Fruit fly (Drosophila melanogaster) whole organism, prepupa: Measurements from ENCODE around the gene Or71a.

Experiments used
- Blimp-1 ChIP-seq: fragments of 200-800 bp; sonication (Bioruptor generic); optimal IDR thresholded peaks from 3 replicates; lab custom pipeline; 2017; ENCODE audit warnings: missing biosample characterization, missing genetic modification characterization, mild to moderate bottlenecking, moderate library complexity, missing genetic modification reagents
- CG10631 ChIP-seq: fragments of 200-800 bp; sonication (Bioruptor generic); optimal IDR thresholded peaks from 2 replicates; lab custom pipeline; 2016; ENCODE audit warnings: missing biosample characterization, missing genetic modification characterization
- CG10669 ChIP-seq: fragments of 200-800 bp; sonication (Bioruptor generic); optimal IDR thresholded peaks from 3 replicates; lab custom pipeline; 2018; ENCODE audit warnings: missing biosample characterization, mild to moderate bottlenecking, missing genetic modification characterization, moderate library complexity
- CG11902 ChIP-seq: fragments of 200-800 bp; sonication (Bioruptor generic); optimal IDR thresholded peaks from 3 replicates; lab custom pipeline; 2016; ENCODE audit warnings: missing biosample characterization, missing genetic modification characterization
- CG15336 ChIP-seq: fragments of 200-800 bp; sonication (Bioruptor generic); IDR thresholded peaks from 2 replicates; pipeline ENCODE4 v1.3.6; 2022; ENCODE audit warnings: missing biosample characterization, missing genetic modification characterization
- CG1621 ChIP-seq: fragments of 200-800 bp; sonication (Bioruptor generic); optimal IDR thresholded peaks from 3 replicates; lab custom pipeline; 2018; ENCODE audit warnings: missing biosample characterization, mild to moderate bottlenecking, missing genetic modification characterization
- CG16779 ChIP-seq: fragments of 200-800 bp; sonication (Bioruptor generic); optimal IDR thresholded peaks from 3 replicates; lab custom pipeline; 2017; ENCODE audit warnings: missing biosample characterization, mild to moderate bottlenecking, missing genetic modification characterization
- CG32006 ChIP-seq: fragments of 200-800 bp; sonication (Bioruptor generic); optimal IDR thresholded peaks from 3 replicates; lab custom pipeline; 2017; ENCODE audit warnings: missing biosample characterization, mild to moderate bottlenecking, missing genetic modification characterization
- CG34406 ChIP-seq: fragments of 200-800 bp; sonication (Bioruptor generic); optimal IDR thresholded peaks from 3 replicates; lab custom pipeline; 2016; ENCODE audit warnings: missing biosample characterization, missing genetic modification characterization
- CG3919 ChIP-seq: fragments of 200-800 bp; sonication (Bioruptor generic); optimal IDR thresholded peaks from 3 replicates; lab custom pipeline; 2016; ENCODE audit warnings: missing biosample characterization, missing genetic modification characterization
- CG4318 ChIP-seq: fragments of 200-800 bp; sonication (Bioruptor generic); optimal IDR thresholded peaks from 3 replicates; lab custom pipeline; 2017; ENCODE audit warnings: missing biosample characterization, mild to moderate bottlenecking, missing genetic modification characterization
- CG6163 ChIP-seq: fragments of 200-800 bp; sonication (Bioruptor generic); IDR thresholded peaks from 3 replicates; pipeline ENCODE4 v1.3.6; 2022; ENCODE audit warnings: missing biosample characterization, missing genetic modification characterization
- CG6276 ChIP-seq: fragments of 200-800 bp; sonication (Bioruptor generic); optimal IDR thresholded peaks from 2 replicates; lab custom pipeline; 2017; ENCODE audit warnings: missing biosample characterization, mild to moderate bottlenecking, missing genetic modification characterization
- CG6792 ChIP-seq: fragments of 200-800 bp; sonication (Bioruptor generic); optimal IDR thresholded peaks from 3 replicates; lab custom pipeline; 2016; ENCODE audit warnings: missing biosample characterization, missing genetic modification characterization
- CG6854 ChIP-seq: fragments of 200-800 bp; sonication (Bioruptor generic); optimal IDR thresholded peaks from 2 replicates; lab custom pipeline; 2017; ENCODE audit warnings: missing biosample characterization, mild to moderate bottlenecking, missing genetic modification characterization
- CG9139 ChIP-seq: fragments of 200-800 bp; sonication (Bioruptor generic); optimal IDR thresholded peaks from 3 replicates; lab custom pipeline; 2017; ENCODE audit warnings: missing biosample characterization, mild to moderate bottlenecking, missing genetic modification characterization
- Eip78C ChIP-seq: fragments of 200-800 bp; sonication (Bioruptor generic); peaks from one replicate; lab custom pipeline; 2016; ENCODE audit warnings: missing biosample characterization, missing genetic modification characterization
- Ets21C ChIP-seq: fragments of 200-800 bp; sonication (Bioruptor generic); optimal IDR thresholded peaks from 3 replicates; lab custom pipeline; 2016; ENCODE audit warnings: missing biosample characterization, missing genetic modification characterization
- Hr38 ChIP-seq: sonication (Bioruptor generic); optimal IDR thresholded peaks from 2 replicates; lab custom pipeline; 2016; ENCODE audit warnings: missing biosample characterization, missing genetic modification characterization
- Hr39 ChIP-seq: fragments of 200-800 bp; sonication (Bioruptor generic); optimal IDR thresholded peaks from 2 replicates; lab custom pipeline; 2016; ENCODE audit warnings: missing biosample characterization, missing genetic modification characterization
- Met ChIP-seq: fragments of 200-800 bp; sonication (Bioruptor generic); optimal IDR thresholded peaks from 3 replicates; lab custom pipeline; 2016; ENCODE audit warnings: missing biosample characterization, missing genetic modification characterization
- Smox ChIP-seq: fragments of 200-800 bp; sonication (Bioruptor generic); optimal IDR thresholded peaks from 3 replicates; lab custom pipeline; 2016; ENCODE audit warnings: missing biosample characterization, missing genetic modification characterization
- Sox102F ChIP-seq: fragments of 200-800 bp; sonication (Bioruptor generic); optimal IDR thresholded peaks from 2 replicates; lab custom pipeline; 2016; ENCODE audit warnings: missing biosample characterization, mild to moderate bottlenecking, missing genetic modification characterization
- Sox14 ChIP-seq: fragments of 200-800 bp; sonication (Bioruptor generic); optimal IDR thresholded peaks from 3 replicates; lab custom pipeline; 2016; ENCODE audit warnings: missing biosample characterization, missing genetic modification characterization
- Sox15 ChIP-seq: fragments of 200-800 bp; sonication (Bioruptor generic); optimal IDR thresholded peaks from 3 replicates; lab custom pipeline; 2016; ENCODE audit warnings: missing biosample characterization, missing genetic modification characterization
- achi ChIP-seq: fragments of 200-800 bp; sonication (Bioruptor generic); optimal IDR thresholded peaks from 3 replicates; lab custom pipeline; 2016; ENCODE audit warnings: missing biosample characterization, missing genetic modification characterization
- acj6 ChIP-seq: fragments of 200-800 bp; sonication (Bioruptor generic); optimal IDR thresholded peaks from 3 replicates; lab custom pipeline; 2016; ENCODE audit warnings: missing biosample characterization, missing genetic modification characterization
- dsx ChIP-seq: fragments of 200-800 bp; optimal IDR thresholded peaks from 3 replicates; lab custom pipeline; 2019; ENCODE audit warnings: missing biosample characterization, mild to moderate bottlenecking, missing genetic modification characterization, moderate library complexity; ENCODE audit not compliant: poor library complexity, severe bottlenecking
- fd85E ChIP-seq: fragments of 200-800 bp; sonication (Bioruptor generic); optimal IDR thresholded peaks from 3 replicates; lab custom pipeline; 2016; ENCODE audit warnings: missing biosample characterization, missing genetic modification characterization
- fkh ChIP-seq: fragments of 200-800 bp; sonication (Bioruptor generic); optimal IDR thresholded peaks from 3 replicates; lab custom pipeline; 2017; ENCODE audit warnings: missing biosample characterization, mild to moderate bottlenecking, missing genetic modification characterization, moderate library complexity
- salr ChIP-seq, 2 experiments: fragments of 200-800 bp; sonication (Bioruptor generic); optimal IDR thresholded peaks; 3 replicates each; lab custom pipeline; 2016 to 2018; ENCODE audit warnings: missing biosample characterization in 2 of 2, missing genetic modification characterization in 2 of 2, mild to moderate bottlenecking in 1 of 2
- spab ChIP-seq: fragments of 200-800 bp; sonication (Bioruptor generic); optimal IDR thresholded peaks from 2 replicates; lab custom pipeline; 2017; ENCODE audit warnings: missing biosample characterization, mild to moderate bottlenecking, missing genetic modification characterization, missing genetic modification reagents
- svp ChIP-seq: fragments of 200-800 bp; sonication (Bioruptor generic); peaks from one replicate; lab custom pipeline; 2016; ENCODE audit warnings: missing biosample characterization, missing genetic modification characterization
- vri ChIP-seq: fragments of 200-800 bp; sonication (Bioruptor generic); optimal IDR thresholded peaks from 3 replicates; lab custom pipeline; 2016; ENCODE audit warnings: missing biosample characterization, mild to moderate bottlenecking, missing genetic modification characterization

Or71a gene

dm6 chr3L:15084288-15084687 is 6.0 kb upstream of the Or71a start:
- no peak for TF ChIP-seq Hr38
- TF ChIP-seq Blimp-1, result no peak
- TF ChIP-seq achi (GFP tag; lab: Kevin White, UChicago), result no peak
- TF ChIP-seq CG10631 (GFP tag; lab: Kevin White, UChicago), result no peak
- no peak for TF ChIP-seq CG15336 (GFP tag; lab: Robert Waterston, UW)
- no peak for TF ChIP-seq CG9139 (GFP tag; lab: Kevin White, UChicago)
- no peak for TF ChIP-seq CG16779 (tag; lab: Kevin White, UChicago)
- no peak for TF ChIP-seq acj6 (GFP tag; lab: Kevin White, UChicago)
- TF ChIP-seq Ets21C (GFP tag; lab: Kevin White, UChicago), result no peak
- TF ChIP-seq CG1621 (tag; lab: Kevin White, UChicago), result no peak
- no peak for TF ChIP-seq CG34406

dm6 chr3L:15079278-15079677 is 1.0 kb upstream of the Or71a start:
- TF ChIP-seq Sox102F (no peak), CG6163 (GFP tag; lab: Robert Waterston, UW) (0 out of 3 replicates have a peak, but pooled peaks have one; percentile 20), CG3919 (peak; percentile 12)

- peak; percentile 96 for TF ChIP-seq svp (GFP tag; lab: Kevin White, UChicago)
- no peak for TF ChIP-seq Hr39 (GFP tag; lab: Kevin White, UChicago)
- TF ChIP-seq CG3919, result no peak
- TF ChIP-seq Sox14 (GFP tag; lab: Kevin White, UChicago), result peak; percentile 29
- TF ChIP-seq CG32006 (GFP tag; lab: Kevin White, UChicago), result no peak
- TF ChIP-seq Eip78C (GFP tag; lab: Kevin White, UChicago), result peak; percentile 37
- TF ChIP-seq fd85E, result no peak
- no peak for TF ChIP-seq vri (GFP tag; lab: Kevin White, UChicago)
- TF ChIP-seq CG6792, result no peak
- TF ChIP-seq achi (GFP tag; lab: Kevin White, UChicago), result no peak
- TF ChIP-seq CG6276 (GFP tag; lab: Kevin White, UChicago), result peak; percentile 51
Measured at dm6 chr3L:15076380-15076779, 1.9 kb downstream of the Or71a start.

dm6 chr3L:15073680-15074079 is 4.6 kb downstream of the Or71a start:
- TF ChIP-seq Sox14 (GFP tag; lab: Kevin White, UChicago) (no peak), CG6854 (GFP tag; lab: Kevin White, UChicago) (no peak), CG11902 (GFP tag; lab: Kevin White, UChicago) (no peak), Sox102F (no peak), CG10669 (GFP tag; lab: Kevin White, UChicago) (no peak), CG16779 (tag; lab: Kevin White, UChicago) (no peak)

- no peak for TF ChIP-seq svp (GFP tag; lab: Kevin White, UChicago)
- TF ChIP-seq Met (GFP tag; lab: Kevin White, UChicago), result no peak
- no peak for TF ChIP-seq spab (GFP tag; lab: Kevin White, UChicago)
- no peak for TF ChIP-seq Ets21C (GFP tag; lab: Kevin White, UChicago)
- no peak for TF ChIP-seq CG6276 (GFP tag; lab: Kevin White, UChicago)
- no peak for TF ChIP-seq CG3919
- TF ChIP-seq CG6792, result no peak
- TF ChIP-seq Sox15, result no peak
- no peak for TF ChIP-seq Smox (GFP tag; lab: Kevin White, UChicago)
- TF ChIP-seq CG10669 (GFP tag; lab: Kevin White, UChicago), result no peak
- TF ChIP-seq acj6 (GFP tag; lab: Kevin White, UChicago), result no peak
- TF ChIP-seq CG4318 (GFP tag; lab: Kevin White, UChicago), result no peak
- TF ChIP-seq fkh (GFP tag; lab: Kevin White, UChicago), result no peak
- no peak for TF ChIP-seq achi (GFP tag; lab: Kevin White, UChicago)
- no peak for TF ChIP-seq dsx (GFP tag; lab: Kevin White, UChicago)
- TF ChIP-seq Sox102F, result no peak
- TF ChIP-seq salr (GFP tag; optimal IDR thresholded peaks at IDR 0.05; lab: Kevin White, UChicago), result no peak
- TF ChIP-seq CG16779 (tag; lab: Kevin White, UChicago), result no peak
Measured at dm6 chr3L:15072149-15072548, 6.1 kb downstream of the Or71a start.
